Worm (Caenorhabditis elegans): ENCODE data around the gene C14B1.8.

The C14B1.8 gene

ce11 chrIII:3692516-3692915 is 27.0 kb downstream of the C14B1.8 start:
- TF ChIP-seq lin-14 (GFP tag; optimal IDR thresholded peaks at IDR 0.05) (peak; percentile 33), ces-1 (GFP tag; optimal IDR thresholded peaks at IDR 0.05) (no peak), zag-1 (tag; optimal IDR thresholded peaks at IDR 0.05) (no peak), nhr-12 (tag; optimal IDR thresholded peaks at IDR 0.05) (no peak), unc-86 (tag; optimal IDR thresholded peaks at IDR 0.05) (no peak), efl-1 (optimal IDR thresholded peaks at IDR 0.05) (no peak), efl-1 (GFP tag; optimal IDR thresholded peaks at IDR 0.05 in 1 of 2) (peak in 1 of 2 experiments; percentile 73)

- no peak for TF ChIP-seq sox-4 (tag; optimal IDR thresholded peaks at IDR 0.05)
- no peak for TF ChIP-seq tlp-1 (tag; optimal IDR thresholded peaks at IDR 0.05)
- TF ChIP-seq egl-27 (tag; optimal IDR thresholded peaks at IDR 0.05) = no peak
- TF ChIP-seq blmp-1 (tag; optimal IDR thresholded peaks at IDR 0.05) = no peak
These were observed 36.5 kb downstream of the C14B1.8 start for ce11 chrIII:3682869-3683403.

- TF ChIP-seq C16A3.4 (tag; optimal IDR thresholded peaks at IDR 0.05) (no peak), unc-86 (tag; optimal IDR thresholded peaks at IDR 0.05) (no peak), hpl-2 (GFP tag; optimal IDR thresholded peaks at IDR 0.05) (no peak), fkh-8 (tag; optimal IDR thresholded peaks at IDR 0.05) (no peak), lin-15B (tag; optimal IDR thresholded peaks at IDR 0.05) (no peak), hlh-17 (GFP tag; optimal IDR thresholded peaks at IDR 0.05; ENCODE audit: borderline replicate concordance) (no peak), ceh-88 (GFP tag; IDR thresholded peaks at IDR 0.05) (no peak), mab-9 (GFP tag; IDR thresholded peaks at IDR 0.05) (no peak), dpl-1 (GFP tag; optimal IDR thresholded peaks at IDR 0.05) (no peak), lin-14 (GFP tag; optimal IDR thresholded peaks at IDR 0.05) (peak; percentile 51), nhr-76 (tag; optimal IDR thresholded peaks at IDR 0.05) (no peak), egl-13 (tag; optimal IDR thresholded peaks at IDR 0.05) (peak; percentile 31), mef-2 (tag; optimal IDR thresholded peaks at IDR 0.05) (no peak), nhr-47 (tag; optimal IDR thresholded peaks at IDR 0.05) (peak; percentile 16), sox-4 (tag; optimal IDR thresholded peaks at IDR 0.05) (no peak), grh-1 (GFP tag; IDR thresholded peaks at IDR 0.05) (no peak), unc-30 (tag; optimal IDR thresholded peaks at IDR 0.05) (no peak), dsc-1 (tag; optimal IDR thresholded peaks at IDR 0.05) (peak; percentile 24), isw-1 (GFP tag; IDR thresholded peaks at IDR 0.05) (no peak), xbp-1 (tag; optimal IDR thresholded peaks at IDR 0.05) (no peak), ztf-4 (tag; optimal IDR thresholded peaks at IDR 0.05) (no peak), efl-1 (optimal IDR thresholded peaks at IDR 0.05) (no peak), efl-1 (GFP tag; optimal IDR thresholded peaks at IDR 0.05 in 1 of 2) (no peak), nhr-11 (tag; optimal IDR thresholded peaks at IDR 0.05) (no peak), C04F5.9 (tag; optimal IDR thresholded peaks at IDR 0.05) (no peak), mep-1 (tag; optimal IDR thresholded peaks at IDR 0.05) (no peak), ztf-11 (tag; optimal IDR thresholded peaks at IDR 0.05) (no peak), pax-3 (tag; optimal IDR thresholded peaks at IDR 0.05) (no peak), pag-3 (tag; optimal IDR thresholded peaks at IDR 0.05; ENCODE audit: borderline replicate concordance, insufficient read depth) (no peak), snu-23 (GFP tag; optimal IDR thresholded peaks at IDR 0.05) (no peak), ceh-8 (GFP tag; optimal IDR thresholded peaks at IDR 0.05) (no peak), nhr-12 (tag; optimal IDR thresholded peaks at IDR 0.05) (no peak), swsn-7 (tag; optimal IDR thresholded peaks at IDR 0.05) (peak; percentile 4), lir-3 (tag; optimal IDR thresholded peaks at IDR 0.05; ENCODE audit: poor library complexity) (no peak), alr-1 (tag; optimal IDR thresholded peaks at IDR 0.05; ENCODE audit: borderline replicate concordance) (no peak), hlh-4 (tag; optimal IDR thresholded peaks at IDR 0.05) (no peak), fos-1 (tag; optimal IDR thresholded peaks at IDR 0.05) (no peak), ceh-63 (GFP tag; optimal IDR thresholded peaks at IDR 0.05) (no peak), blmp-1 (tag; optimal IDR thresholded peaks at IDR 0.05) (peak; percentile 93), efl-3 (GFP tag; optimal IDR thresholded peaks at IDR 0.05) (no peak), aha-1 (tag; optimal IDR thresholded peaks at IDR 0.05) (no peak), sup-37 (GFP tag; optimal IDR thresholded peaks at IDR 0.05) (no peak)
These were observed 38.0 kb downstream of the C14B1.8 start for ce11 chrIII:3681351-3681938.

Data from whole organism, L1 larva.